Fruit fly (Drosophila melanogaster): ENCODE results near the gene JMJD5.

DNA sequence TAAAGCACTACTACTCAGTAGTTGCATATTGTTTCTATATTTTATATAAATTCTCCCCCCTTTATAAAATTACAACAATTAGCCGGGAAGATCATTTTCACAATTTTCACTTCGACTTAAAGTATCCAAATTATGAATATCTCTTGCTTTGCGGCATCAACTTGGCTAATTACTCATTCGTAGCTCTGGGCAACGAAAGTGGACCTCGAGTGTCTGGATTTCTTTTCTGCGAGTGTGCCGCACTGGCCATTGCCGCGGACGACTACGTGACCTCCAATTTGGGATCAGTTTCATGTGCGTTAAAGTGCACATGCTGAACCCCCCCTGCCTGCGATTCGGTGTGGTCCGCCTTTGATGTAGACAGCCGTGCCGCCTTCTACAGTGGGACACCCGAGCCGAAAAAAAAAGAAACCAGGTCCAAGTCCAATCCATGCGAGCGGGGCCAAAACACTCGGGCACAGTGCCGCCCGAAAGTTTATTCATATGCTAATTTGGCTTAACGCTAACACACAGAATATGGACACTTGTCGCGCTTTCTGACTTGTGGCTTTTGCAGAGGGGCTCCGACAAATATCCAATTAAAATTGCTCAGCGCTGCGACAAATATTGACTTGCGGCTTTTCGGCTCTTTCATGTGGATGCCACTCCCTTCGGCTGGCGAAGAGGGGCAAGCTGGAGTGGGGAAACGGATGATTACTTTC lies 22.6 kb downstream of the JMJD5 start:
- TF ChIP-seq toe (GFP tag; optimal IDR thresholded peaks at IDR 0.05) (no peak), CG5204 (GFP tag; optimal IDR thresholded peaks at IDR 0.05) (no peak), Hr96 (GFP tag; optimal IDR thresholded peaks at IDR 0.05) (no peak), CG7101 (tag; optimal IDR thresholded peaks at IDR 0.05) (no peak), CG11617 (GFP tag; optimal IDR thresholded peaks at IDR 0.05) (no peak), tj (GFP tag; optimal IDR thresholded peaks at IDR 0.05) (no peak), bab1 (GFP tag; optimal IDR thresholded peaks at IDR 0.05) (no peak)

Measured in whole organism, adult.